Worm (Caenorhabditis elegans): ENCODE measurements around the gene srz-70.

- TF ChIP-seq hlh-30 (tag; optimal IDR thresholded peaks at IDR 0.05; ENCODE audit: insufficient read depth), result no peak
- TF ChIP-seq ceh-24 (tag; optimal IDR thresholded peaks at IDR 0.05), result no peak
- no peak for TF ChIP-seq hlh-6 (tag; optimal IDR thresholded peaks at IDR 0.05)
Observed at ce11 chrIV:3517582-3517981, 38.8 kb upstream of the srz-70 start.
